Worm (Caenorhabditis elegans): ENCODE measurements around the gene tps-2.

ce11 chrII:14609297-14609937 is 8.7 kb downstream of the tps-2 start:
- TF ChIP-seq mes-4 (tag; optimal IDR thresholded peaks at IDR 0.05): no peak
- no peak for TF ChIP-seq tbx-9 (tag; optimal IDR thresholded peaks at IDR 0.05; ENCODE audit: borderline replicate concordance)
- no peak for TF ChIP-seq B0336.3 (GFP tag; IDR thresholded peaks at IDR 0.05)
- TF ChIP-seq let-607 (tag; optimal IDR thresholded peaks at IDR 0.05): no peak
- no peak for TF ChIP-seq unc-62 (GFP tag; optimal IDR thresholded peaks at IDR 0.05)
- no peak for TF ChIP-seq ceh-58 (GFP tag; IDR thresholded peaks at IDR 0.05)
- no peak for TF ChIP-seq unc-130 (GFP tag; optimal IDR thresholded peaks at IDR 0.05)
- no peak for TF ChIP-seq mxl-1 (tag; optimal IDR thresholded peaks at IDR 0.05)
- TF ChIP-seq mcd-1 (GFP tag; IDR thresholded peaks at IDR 0.05): no peak
- TF ChIP-seq ets-4 (GFP tag; optimal IDR thresholded peaks at IDR 0.05): no peak
- no peak for TF ChIP-seq madf-10 (tag; optimal IDR thresholded peaks at IDR 0.05)
- TF ChIP-seq F57A8.1 (GFP tag; optimal IDR thresholded peaks at IDR 0.05): no peak
- TF ChIP-seq Y56A3A.18 (GFP tag; IDR thresholded peaks at IDR 0.05): no peak
- TF ChIP-seq akir-1 (GFP tag; optimal IDR thresholded peaks at IDR 0.05): no peak
